Worm (Caenorhabditis elegans) whole organism, early embryonic: Measurements from ENCODE around the gene clc-1.

ENCODE experiments used
- B0310.2 ChIP-seq: sonication (generic microtip); optimal IDR thresholded peaks from 2 replicates; lab custom pipeline; 2016; ENCODE audit warnings: mild to moderate bottlenecking, missing genetic modification characterization, missing compliant biosample characterization
- aly-1 ChIP-seq: sonication (generic microtip); optimal IDR thresholded peaks from 2 replicates; lab custom pipeline; 2016; ENCODE audit warnings: missing genetic modification characterization, missing compliant biosample characterization
- ama-1 ChIP-seq: fragments of 150-350 bp; optimal IDR thresholded peaks from 2 replicates; lab custom pipeline; 2014
- ceh-13 ChIP-seq: fragments of 200-800 bp; sonication (Bioruptor generic); optimal IDR thresholded peaks from 2 replicates; lab custom pipeline; 2018; ENCODE audit warnings: mild to moderate bottlenecking, missing genetic modification characterization, missing compliant biosample characterization
- ceh-36 ChIP-seq: sonication (generic microtip); optimal IDR thresholded peaks from 2 replicates; lab custom pipeline; 2016; ENCODE audit warnings: missing genetic modification characterization, inconsistent platforms, missing compliant biosample characterization
- ets-7 ChIP-seq: sonication (generic microtip); optimal IDR thresholded peaks from 2 replicates; lab custom pipeline; 2016; ENCODE audit warnings: missing genotype, missing genetic modification characterization, missing compliant biosample characterization
- flt-1 ChIP-seq: fragments of 200-800 bp; sonication (Bioruptor generic); IDR thresholded peaks from 2 replicates; pipeline ENCODE4 v1.3.6; 2022; ENCODE audit warnings: missing genetic modification characterization, missing compliant biosample characterization
- hmbx-1 ChIP-seq: sonication (generic microtip); optimal IDR thresholded peaks from 2 replicates; lab custom pipeline; 2016; ENCODE audit warnings: mild to moderate bottlenecking, missing genetic modification characterization, missing compliant biosample characterization
- hmg-4 ChIP-seq: fragments of 200-800 bp; sonication (Bioruptor generic); optimal IDR thresholded peaks from 2 replicates; lab custom pipeline; 2018; ENCODE audit warnings: mild to moderate bottlenecking, missing genetic modification characterization, missing compliant biosample characterization
- pes-1 ChIP-seq: fragments of 200-800 bp; sonication (Bioruptor generic); IDR thresholded peaks from 2 replicates; pipeline ENCODE4 v1.3.6; 2022; ENCODE audit warnings: missing genetic modification reagents, missing genetic modification characterization, missing compliant biosample characterization
- scrt-1 ChIP-seq: fragments of 200-800 bp; sonication (Bioruptor generic); IDR thresholded peaks from 2 replicates; pipeline ENCODE4 v1.3.6; 2022; ENCODE audit warnings: missing genetic modification characterization, missing compliant biosample characterization
- sea-1 ChIP-seq: fragments of 200-800 bp; sonication (Bioruptor generic); conservative IDR thresholded peaks from 2 replicates; pipeline ENCODE4 v1.3.6; 2022; ENCODE audit warnings: missing genetic modification characterization, missing compliant biosample characterization
- tbx-37 ChIP-seq: fragments of 200-800 bp; sonication (Bioruptor generic); conservative IDR thresholded peaks from 2 replicates; pipeline ENCODE4 v1.3.6; 2022; ENCODE audit warnings: missing genetic modification reagents, missing genetic modification characterization, missing compliant biosample characterization

- TF ChIP-seq ets-7 (tag; lab: Kevin White, UChicago) (no peak), pes-1 (GFP tag; lab: Robert Waterston, UW) (no peak), flt-1 (no peak), ama-1 (lab: Kevin White, UChicago) (no peak), hmg-4 (GFP tag; lab: Kevin White, UChicago) (no peak), scrt-1 (no peak), ceh-13 (GFP tag; lab: Kevin White, UChicago) (no peak), sea-1 (GFP tag; lab: Robert Waterston, UW) (no peak), B0310.2 (tag; lab: Kevin White, UChicago) (no peak), tbx-37 (GFP tag; lab: Robert Waterston, UW) (no peak), ceh-36 (tag; lab: Kevin White, UChicago) (no peak), aly-1 (tag; lab: Kevin White, UChicago) (no peak), hmbx-1 (tag; lab: Kevin White, UChicago) (no peak)
Observed at ce11 chrX:11008954-11009353, 38.3 kb upstream of the clc-1 start, which contains the start of gene ttr-31.
